Fruit fly (Drosophila melanogaster) whole organism, embryonic: Measurements from ENCODE around the gene CG1971.

Experiments
- Abd-B ChIP-seq: fragments of 200-800 bp; sonication (Bioruptor generic); optimal IDR thresholded peaks from 2 replicates; lab custom pipeline; 2018; ENCODE audit warnings: missing biosample characterization, mild to moderate bottlenecking, missing genetic modification characterization, moderate library complexity
- Atf-2 ChIP-seq: fragments of 200-800 bp; sonication (Bioruptor generic); optimal IDR thresholded peaks from 2 replicates; lab custom pipeline; 2016; ENCODE audit warnings: missing biosample characterization, missing genetic modification characterization
- B-H2 ChIP-seq: fragments of 200-800 bp; sonication (Bioruptor generic); optimal IDR thresholded peaks from 2 replicates; lab custom pipeline; 2018; ENCODE audit warnings: missing biosample characterization, mild to moderate bottlenecking, missing genetic modification characterization
- Bteb2 ChIP-seq: fragments of 200-800 bp; sonication (Bioruptor generic); optimal IDR thresholded peaks from 2 replicates; lab custom pipeline; 2016; ENCODE audit warnings: missing biosample characterization, missing genetic modification characterization
- CG1024 ChIP-seq: fragments of 200-800 bp; sonication (Bioruptor generic); IDR thresholded peaks from 2 replicates; pipeline ENCODE4 v1.3.6; 2022; ENCODE audit warnings: missing biosample characterization, missing genetic modification characterization
- CG11085 ChIP-seq: fragments of 200-800 bp; sonication (Bioruptor generic); IDR thresholded peaks from 2 replicates; pipeline ENCODE4 v1.3.6; 2022; ENCODE audit warnings: missing biosample characterization, missing genetic modification characterization
- CG1233 ChIP-seq: fragments of 200-800 bp; sonication (Bioruptor generic); optimal IDR thresholded peaks from 4 replicates; lab custom pipeline; 2018; ENCODE audit warnings: missing biosample characterization, mild to moderate bottlenecking, missing genetic modification characterization
- CG13296 ChIP-seq: fragments of 200-800 bp; sonication (Bioruptor generic); optimal IDR thresholded peaks from 3 replicates; lab custom pipeline; 2018; ENCODE audit warnings: missing biosample characterization, mild to moderate bottlenecking, missing genetic modification characterization
- CG13424 ChIP-seq: fragments of 200-800 bp; sonication (Bioruptor generic); optimal IDR thresholded peaks from 2 replicates; lab custom pipeline; 2019; ENCODE audit warnings: missing biosample characterization, mild to moderate bottlenecking, missing genetic modification characterization, moderate library complexity
- CG13624 ChIP-seq: fragments of 200-800 bp; sonication (Bioruptor generic); optimal IDR thresholded peaks from 2 replicates; lab custom pipeline; 2016; ENCODE audit warnings: missing biosample characterization, missing genetic modification characterization
- CG15601 ChIP-seq: fragments of 200-800 bp; sonication (Bioruptor generic); optimal IDR thresholded peaks from 3 replicates; lab custom pipeline; 2019; ENCODE audit warnings: missing biosample characterization, mild to moderate bottlenecking, missing genetic modification characterization, moderate library complexity
- CG31224 ChIP-seq: fragments of 200-800 bp; sonication (Bioruptor generic); IDR thresholded peaks from 2 replicates; pipeline ENCODE4 v1.3.6; 2022; ENCODE audit warnings: missing biosample characterization, missing genetic modification characterization
- CG3838 ChIP-seq: fragments of 200-800 bp; sonication (Bioruptor generic); optimal IDR thresholded peaks from 3 replicates; lab custom pipeline; 2016; ENCODE audit warnings: missing biosample characterization, missing genetic modification characterization
- CG7963 ChIP-seq: fragments of 200-800 bp; sonication (Bioruptor generic); IDR thresholded peaks from 3 replicates; pipeline ENCODE4 v1.3.6; 2022; ENCODE audit warnings: missing biosample characterization, missing genetic modification characterization; ENCODE audit not compliant: partially characterized antibody
- CG8924 ChIP-seq: fragments of 200-800 bp; optimal IDR thresholded peaks from 3 replicates; lab custom pipeline; 2019; ENCODE audit warnings: missing biosample characterization, mild to moderate bottlenecking, missing genetic modification characterization, moderate library complexity
- CG9215 ChIP-seq: fragments of 200-800 bp; sonication (Bioruptor generic); IDR thresholded peaks from 2 replicates; pipeline ENCODE4 v1.3.6; 2022; ENCODE audit warnings: missing biosample characterization, missing genetic modification characterization
- CG9727 ChIP-seq: fragments of 200-800 bp; sonication (Bioruptor generic); optimal IDR thresholded peaks from 3 replicates; lab custom pipeline; 2017; ENCODE audit warnings: missing biosample characterization, mild to moderate bottlenecking, missing genetic modification characterization
- CG9932 ChIP-seq: fragments of 200-800 bp; sonication (Bioruptor generic); IDR thresholded peaks from 2 replicates; pipeline ENCODE4 v1.3.6; 2022; ENCODE audit warnings: missing biosample characterization, missing genetic modification characterization
- CoRest ChIP-seq: fragments of 200-800 bp; sonication (Bioruptor generic); optimal IDR thresholded peaks from 3 replicates; lab custom pipeline; 2018; ENCODE audit warnings: missing biosample characterization, mild to moderate bottlenecking, missing genetic modification characterization, moderate library complexity
- D19A ChIP-seq: fragments of 200-800 bp; optimal IDR thresholded peaks from 3 replicates; lab custom pipeline; 2019; ENCODE audit warnings: missing biosample characterization, mild to moderate bottlenecking, missing genetic modification characterization, moderate library complexity
- E2f2 ChIP-seq: fragments of 200-800 bp; sonication (Bioruptor generic); IDR thresholded peaks from 2 replicates; pipeline ENCODE4 v1.3.6; 2022; ENCODE audit warnings: missing biosample characterization, missing genetic modification characterization
- Fer2 ChIP-seq: fragments of 200-800 bp; sonication (Bioruptor generic); optimal IDR thresholded peaks from 2 replicates; lab custom pipeline; 2018; ENCODE audit warnings: missing biosample characterization, mild to moderate bottlenecking, missing genetic modification characterization, moderate library complexity
- Gsc ChIP-seq: fragments of 200-800 bp; sonication (Bioruptor generic); IDR thresholded peaks from 2 replicates; pipeline ENCODE4 v1.3.6; 2022; ENCODE audit warnings: missing biosample characterization, missing genetic modification characterization
- HLH3B ChIP-seq: fragments of 200-800 bp; sonication (Bioruptor generic); IDR thresholded peaks from 2 replicates; pipeline ENCODE4 v1.3.6; 2022; ENCODE audit warnings: missing biosample characterization, missing genetic modification characterization
- HmgD ChIP-seq: fragments of 200-800 bp; sonication (Bioruptor generic); optimal IDR thresholded peaks from 3 replicates; lab custom pipeline; 2016; ENCODE audit warnings: missing biosample characterization, missing genetic modification characterization
- Lhr ChIP-seq: fragments of 200-800 bp; sonication (Bioruptor generic); optimal IDR thresholded peaks from 3 replicates; lab custom pipeline; 2017; ENCODE audit warnings: mild to moderate bottlenecking, missing biosample characterization, missing genetic modification reagents, missing genetic modification characterization
- MTF-1 ChIP-seq: fragments of 200-800 bp; sonication (Bioruptor generic); optimal IDR thresholded peaks from 2 replicates; lab custom pipeline; 2018; ENCODE audit warnings: missing biosample characterization, mild to moderate bottlenecking, missing genetic modification characterization, borderline replicate concordance
- Max ChIP-seq: fragments of 200-800 bp; sonication (Bioruptor generic); optimal IDR thresholded peaks from 2 replicates; lab custom pipeline; 2016; ENCODE audit warnings: missing biosample characterization, mild to moderate bottlenecking, missing genetic modification characterization
- Med ChIP-seq: fragments of 200-800 bp; sonication (Bioruptor generic); peaks from one replicate; lab custom pipeline; 2016; ENCODE audit warnings: missing biosample characterization, missing genetic modification characterization, mild to moderate bottlenecking, inconsistent platforms, moderate library complexity
- NC2α ChIP-seq: fragments of 200-800 bp; sonication (Bioruptor generic); optimal IDR thresholded peaks from 2 replicates; lab custom pipeline; 2016; ENCODE audit warnings: missing biosample characterization, missing genetic modification characterization
- Neu2 ChIP-seq: fragments of 200-800 bp; sonication (Bioruptor generic); optimal IDR thresholded peaks from 3 replicates; lab custom pipeline; 2016; ENCODE audit warnings: missing biosample characterization, missing genetic modification characterization, borderline replicate concordance
- Nf-YA ChIP-seq: fragments of 200-800 bp; sonication (Bioruptor generic); IDR thresholded peaks from 2 replicates; pipeline ENCODE4 v1.3.6; 2022; ENCODE audit warnings: missing biosample characterization, missing genetic modification characterization
- Optix ChIP-seq: fragments of 200-800 bp; sonication (Bioruptor generic); IDR thresholded peaks from 3 replicates; pipeline ENCODE4 v1.3.6; 2022; ENCODE audit warnings: missing biosample characterization, missing genetic modification characterization
- Rx ChIP-seq: fragments of 200-800 bp; sonication (Bioruptor generic); IDR thresholded peaks from 2 replicates; pipeline ENCODE4 v1.3.6; 2022; ENCODE audit warnings: missing biosample characterization, missing genetic modification characterization
- Sin3A ChIP-seq: fragments of >200 bp; optimal IDR thresholded peaks from 2 replicates; lab custom pipeline; 2018
- Six4 ChIP-seq: fragments of 200-800 bp; sonication (Bioruptor generic); optimal IDR thresholded peaks from 2 replicates; lab custom pipeline; 2016; ENCODE audit warnings: missing biosample characterization, missing genetic modification characterization
- Sox100B ChIP-seq: fragments of 200-800 bp; sonication (Bioruptor generic); optimal IDR thresholded peaks from 3 replicates; lab custom pipeline; 2018; ENCODE audit warnings: missing biosample characterization, mild to moderate bottlenecking, missing genetic modification characterization
- Sox102F ChIP-seq: fragments of 200-800 bp; sonication (Bioruptor generic); optimal IDR thresholded peaks from 2 replicates; lab custom pipeline; 2018; ENCODE audit warnings: missing biosample characterization, mild to moderate bottlenecking, missing genetic modification characterization, moderate library complexity
- dpn ChIP-seq, 2 experiments: fragments of 200-800 bp; sonication (Bioruptor generic); optimal IDR thresholded peaks; 3 replicates each; lab custom pipeline; 2016; ENCODE audit warnings: missing biosample characterization in 2 of 2, missing genetic modification characterization in 2 of 2
- esg ChIP-seq: fragments of 200-800 bp; sonication (Bioruptor generic); conservative IDR thresholded peaks from 2 replicates; pipeline ENCODE4 v1.3.6; 2022; ENCODE audit warnings: missing biosample characterization, missing genetic modification characterization
- ftz-f1 ChIP-seq: fragments of 200-800 bp; sonication (Bioruptor generic); optimal IDR thresholded peaks from 2 replicates; lab custom pipeline; 2016; ENCODE audit warnings: missing biosample characterization, missing genetic modification characterization
- fu2 ChIP-seq: fragments of 200-800 bp; sonication (Bioruptor generic); optimal IDR thresholded peaks from 2 replicates; lab custom pipeline; 2016; ENCODE audit warnings: missing biosample characterization, missing genetic modification characterization
- gcm2 ChIP-seq: fragments of 200-800 bp; sonication (Bioruptor generic); optimal IDR thresholded peaks from 2 replicates; lab custom pipeline; 2016; ENCODE audit warnings: missing biosample characterization, missing genetic modification characterization
- ken ChIP-seq: fragments of 200-800 bp; sonication (Bioruptor generic); IDR thresholded peaks from 3 replicates; pipeline ENCODE4 v1.3.6; 2022; ENCODE audit warnings: missing biosample characterization, missing genetic modification characterization
- lab ChIP-seq: fragments of 200-800 bp; sonication (Bioruptor generic); optimal IDR thresholded peaks from 3 replicates; lab custom pipeline; 2017; ENCODE audit warnings: missing biosample characterization, missing genetic modification characterization, mild to moderate bottlenecking, moderate library complexity, missing genetic modification reagents
- lmd ChIP-seq: fragments of 200-800 bp; sonication (Bioruptor generic); IDR thresholded peaks from 2 replicates; pipeline ENCODE4 v1.3.6; 2022; ENCODE audit warnings: missing biosample characterization, missing genetic modification characterization
- lola ChIP-seq, 3 experiments: fragments of >200 bp in 2 of 3; fragments of 200-800 bp in 1 of 3; sonication (Bioruptor generic) in 1 of 3; optimal IDR thresholded peaks; 2 replicates each; lab custom pipeline; 2017 to 2019; ENCODE audit warnings: missing biosample characterization in 3 of 3, missing genetic modification characterization in 3 of 3, mild to moderate bottlenecking in 1 of 3, moderate library complexity in 1 of 3
- mirr ChIP-seq: fragments of 200-800 bp; sonication (Bioruptor generic); optimal IDR thresholded peaks from 3 replicates; lab custom pipeline; 2018; ENCODE audit warnings: missing biosample characterization, mild to moderate bottlenecking, missing genetic modification characterization
- tio ChIP-seq: fragments of 200-800 bp; sonication (Bioruptor generic); optimal IDR thresholded peaks from 2 replicates; lab custom pipeline; 2017; ENCODE audit warnings: missing biosample characterization, missing genetic modification characterization, inconsistent platforms
- unpg ChIP-seq: fragments of 200-800 bp; sonication (Bioruptor generic); optimal IDR thresholded peaks from 3 replicates; lab custom pipeline; 2018; ENCODE audit warnings: missing biosample characterization, mild to moderate bottlenecking, missing genetic modification characterization, moderate library complexity

The CG1971 gene

dm6 chr3R:31771790-31772576 is 33.3 kb upstream of the CG1971 start, which contains the start of the genes betaGlu and sip3:
betaGlu (minus strand) TSS chr3R:31771848.
sip3 (plus strand) TSS chr3R:31772219.
- TF ChIP-seq Sox100B (GFP tag; lab: Kevin White, UChicago), result no peak
- peak; percentile 8 for TF ChIP-seq ftz-f1 (GFP tag; lab: Kevin White, UChicago)
- peak; percentile 25 for TF ChIP-seq CG8924 (tag; lab: Kevin White, UChicago)
- no peak for TF ChIP-seq lmd (GFP tag; lab: Robert Waterston, UW)
- no peak for TF ChIP-seq mirr (GFP tag; lab: Kevin White, UChicago)
- no peak for TF ChIP-seq CG9215 (GFP tag; lab: Robert Waterston, UW)
- TF ChIP-seq Rx, result no peak
- peak; percentile 20 for TF ChIP-seq CG9727
- TF ChIP-seq unpg (GFP tag; lab: Kevin White, UChicago), result no peak
- no peak for TF ChIP-seq CG31224 (GFP tag; lab: Robert Waterston, UW)
- TF ChIP-seq CG13296 (GFP tag; lab: Kevin White, UChicago), result no peak
- no peak for TF ChIP-seq ken
- TF ChIP-seq Gsc (GFP tag; lab: Robert Waterston, UW), result no peak
- TF ChIP-seq Sox102F, result no peak
- TF ChIP-seq CG1233 (GFP tag; lab: Kevin White, UChicago), result no peak
- TF ChIP-seq tio (GFP tag; lab: Kevin White, UChicago), result no peak
- TF ChIP-seq esg (GFP tag; lab: Robert Waterston, UW), result no peak
- TF ChIP-seq E2f2, result peak; percentile 50; the same call in 1 of the 2 replicates
- TF ChIP-seq lab (GFP tag; lab: Kevin White, UChicago), result no peak
- TF ChIP-seq Med, result peak; percentile 83
- TF ChIP-seq CG13624, result peak; percentile 3
- no peak for TF ChIP-seq HmgD (GFP tag; lab: Kevin White, UChicago)
- peak; percentile 35 for TF ChIP-seq Max (GFP tag; lab: Kevin White, UChicago)
- no peak for TF ChIP-seq MTF-1 (GFP tag; lab: Kevin White, UChicago)
- TF ChIP-seq Optix (GFP tag; lab: Robert Waterston, UW), result no peak
- peak; percentile 39 for TF ChIP-seq CoRest (tag; lab: Kevin White, UChicago)
- no peak for TF ChIP-seq NC2α (GFP tag; lab: Kevin White, UChicago)
- TF ChIP-seq Bteb2, result no peak
- TF ChIP-seq lola (GFP tag; optimal IDR thresholded peaks at IDR 0.05; lab: Kevin White, UChicago), result peak in 1 of 3 experiments; percentile 46
- TF ChIP-seq Six4 (GFP tag; lab: Kevin White, UChicago), result peak; percentile 6
- no peak for TF ChIP-seq gcm2 (GFP tag; lab: Kevin White, UChicago)
- TF ChIP-seq Lhr, result no peak
- TF ChIP-seq Nf-YA (GFP tag; lab: Robert Waterston, UW), result no peak
- TF ChIP-seq HLH3B (GFP tag; lab: Robert Waterston, UW), result no peak
- TF ChIP-seq B-H2 (GFP tag; lab: Kevin White, UChicago), result no peak
- TF ChIP-seq Sin3A (lab: Kevin White, UChicago), result peak; percentile 27
- peak; percentile 91 for TF ChIP-seq CG7963 (GFP tag; lab: Robert Waterston, UW)
- TF ChIP-seq CG9932 (GFP tag; lab: Robert Waterston, UW), result peak; percentile 48; the same call in 1 of the 2 replicates
- no peak for TF ChIP-seq CG1024
- no peak for TF ChIP-seq CG3838
- TF ChIP-seq Abd-B (GFP tag; lab: Kevin White, UChicago), result peak; percentile 44
- TF ChIP-seq CG13424, result no peak
- no peak for TF ChIP-seq Atf-2 (GFP tag; lab: Kevin White, UChicago)
- no peak for TF ChIP-seq D19A (tag; lab: Kevin White, UChicago)
- TF ChIP-seq CG15601 (tag; lab: Kevin White, UChicago), result peak; percentile 42
- no peak for TF ChIP-seq Fer2 (tag; lab: Kevin White, UChicago)
- no peak for TF ChIP-seq Neu2 (GFP tag; lab: Kevin White, UChicago)
- peak; percentile 2 to 21 for TF ChIP-seq dpn (GFP tag; optimal IDR thresholded peaks at IDR 0.05; lab: Kevin White, UChicago)
- TF ChIP-seq CG11085 (GFP tag; lab: Robert Waterston, UW), result no peak
- no peak for TF ChIP-seq fu2
